Worm (Caenorhabditis elegans) whole organism, L1 larva: Measurements from ENCODE around the gene abhd-14.
A peak's percentile ranks its signal among the peaks of the same experiment; 100 is the strongest.

Experiments used
- F16B12.6 ChIP-seq: fragments of 150-350 bp; optimal IDR thresholded peaks from 2 replicates; lab custom pipeline; 2014; ENCODE audit warnings: missing biosample characterization, missing genetic modification characterization
- Y116A8C.19 ChIP-seq: sonication (generic microtip); optimal IDR thresholded peaks from 2 replicates; lab custom pipeline; 2016; ENCODE audit warnings: missing compliant biosample characterization, missing genetic modification characterization, borderline replicate concordance
- aha-1 ChIP-seq: fragments of 150-350 bp; optimal IDR thresholded peaks from 2 replicates; lab custom pipeline; 2014; ENCODE audit warnings: missing biosample characterization, missing genetic modification characterization
- alr-1 ChIP-seq: fragments of 200-800 bp; sonication (Bioruptor generic); optimal IDR thresholded peaks from 2 replicates; lab custom pipeline; 2018; ENCODE audit warnings: borderline replicate concordance, mild to moderate bottlenecking, missing genetic modification characterization, missing compliant biosample characterization
- ama-1 ChIP-seq: fragments of 150-350 bp; optimal IDR thresholded peaks from 2 replicates; lab custom pipeline; 2014
- ceh-82 ChIP-seq, 3 experiments: fragments of 150-350 bp in 1 of 3; sonication (generic microtip) in 2 of 3; optimal IDR thresholded peaks; 2 replicates each; lab custom pipeline; 2014 to 2017; ENCODE audit warnings: missing biosample characterization in 3 of 3, missing genetic modification characterization in 3 of 3
- ceh-88 ChIP-seq: fragments of 200-800 bp; sonication (Bioruptor generic); IDR thresholded peaks from 2 replicates; pipeline ENCODE4 v1.3.6; 2022; ENCODE audit warnings: missing genetic modification characterization, missing compliant biosample characterization
- ces-1 ChIP-seq: fragments of 150-350 bp; optimal IDR thresholded peaks from 2 replicates; lab custom pipeline; 2014; ENCODE audit warnings: missing biosample characterization, missing genetic modification reagents, missing genetic modification characterization
- dpl-1 ChIP-seq, 3 experiments: fragments of 150-350 bp in 2 of 3; sonication (generic microtip) in 1 of 3; optimal IDR thresholded peaks; 2 replicates each; lab custom pipeline; 2014 to 2017; ENCODE audit warnings: missing biosample characterization in 3 of 3, missing genetic modification characterization in 3 of 3, missing genetic modification reagents in 3 of 3
- dsc-1 ChIP-seq: sonication (generic microtip); optimal IDR thresholded peaks from 2 replicates; lab custom pipeline; 2016; ENCODE audit warnings: mild to moderate bottlenecking, missing genetic modification characterization, missing compliant biosample characterization
- efl-3 ChIP-seq: fragments of 200-800 bp; sonication (Bioruptor generic); optimal IDR thresholded peaks from 2 replicates; lab custom pipeline; 2018; ENCODE audit warnings: mild to moderate bottlenecking, missing genetic modification characterization, missing compliant biosample characterization
- egl-13 ChIP-seq: sonication (generic microtip); optimal IDR thresholded peaks from 2 replicates; lab custom pipeline; 2016; ENCODE audit warnings: missing genotype, missing genetic modification reagents, missing genetic modification characterization, missing compliant biosample characterization
- egl-27 ChIP-seq, 2 experiments: fragments of 150-350 bp in 1 of 2; sonication (generic microtip); optimal IDR thresholded peaks; 3 replicates each; lab custom pipeline; 2017 to 2018; ENCODE audit warnings: missing biosample characterization in 2 of 2, missing genetic modification characterization in 2 of 2, missing genetic modification reagents in 2 of 2
- elt-2 ChIP-seq: sonication (generic microtip); optimal IDR thresholded peaks from 2 replicates; lab custom pipeline; 2016; ENCODE audit warnings: missing genetic modification characterization, mild to moderate bottlenecking, inconsistent platforms, missing compliant biosample characterization, missing genetic modification reagents
- fkh-10 ChIP-seq: sonication (generic microtip); optimal IDR thresholded peaks from 2 replicates; lab custom pipeline; 2017; ENCODE audit warnings: missing biosample characterization, missing genetic modification reagents, missing genetic modification characterization
- fkh-4 ChIP-seq: sonication (generic microtip); optimal IDR thresholded peaks from 2 replicates; lab custom pipeline; 2016; ENCODE audit warnings: missing compliant biosample characterization, missing genetic modification characterization, borderline replicate concordance
- fkh-8 ChIP-seq: sonication (generic microtip); optimal IDR thresholded peaks from 2 replicates; lab custom pipeline; 2016; ENCODE audit warnings: mild to moderate bottlenecking, missing genetic modification characterization, missing compliant biosample characterization
- grh-1 ChIP-seq: fragments of 200-800 bp; sonication (Bioruptor generic); IDR thresholded peaks from 2 replicates; pipeline ENCODE4 v1.3.6; 2022; ENCODE audit warnings: missing genetic modification reagents, missing genetic modification characterization, missing compliant biosample characterization
- hlh-4 ChIP-seq: sonication (generic microtip); optimal IDR thresholded peaks from 2 replicates; lab custom pipeline; 2016; ENCODE audit warnings: mild to moderate bottlenecking, missing genetic modification characterization, missing compliant biosample characterization
- hpl-2 ChIP-seq: fragments of 150-350 bp; optimal IDR thresholded peaks from 2 replicates; lab custom pipeline; 2014; ENCODE audit warnings: missing biosample characterization, missing genetic modification reagents, missing genetic modification characterization
- irx-1 ChIP-seq: sonication (generic microtip); optimal IDR thresholded peaks from 2 replicates; lab custom pipeline; 2016; ENCODE audit warnings: missing genetic modification characterization, missing compliant biosample characterization
- lin-15B ChIP-seq: fragments of 150-350 bp; sonication (generic microtip); optimal IDR thresholded peaks from 3 replicates; lab custom pipeline; 2014; ENCODE audit warnings: missing biosample characterization, missing genetic modification characterization
- lin-35 ChIP-seq, 2 experiments: fragments of 150-350 bp; optimal IDR thresholded peaks; 2 replicates each; lab custom pipeline; 2014; ENCODE audit warnings: missing biosample characterization in 2 of 2, missing genetic modification characterization in 2 of 2, missing genetic modification reagents in 2 of 2
- lin-39 ChIP-seq: fragments of 150-350 bp; optimal IDR thresholded peaks from 2 replicates; lab custom pipeline; 2014; ENCODE audit warnings: missing biosample characterization, missing genetic modification reagents, missing genetic modification characterization
- lir-3 ChIP-seq: sonication (generic microtip); optimal IDR thresholded peaks from 2 replicates; lab custom pipeline; 2016; ENCODE audit warnings: mild to moderate bottlenecking, missing genetic modification characterization, moderate library complexity, missing compliant biosample characterization; ENCODE audit not compliant: poor library complexity
- lsy-2 ChIP-seq, 2 experiments: fragments of 150-350 bp; optimal IDR thresholded peaks; 2 replicates each; lab custom pipeline; 2014; ENCODE audit warnings: missing biosample characterization in 2 of 2, missing genetic modification characterization in 2 of 2
- mab-9 ChIP-seq: fragments of 200-800 bp; sonication (Bioruptor generic); IDR thresholded peaks from 2 replicates; pipeline ENCODE4 v1.3.6; 2022; ENCODE audit warnings: missing genetic modification reagents, missing genetic modification characterization, missing compliant biosample characterization
- mdl-1 ChIP-seq, 2 experiments: fragments of 150-350 bp; optimal IDR thresholded peaks; 2 replicates each; lab custom pipeline; 2014 to 2017; ENCODE audit warnings: missing biosample characterization in 2 of 2, missing genetic modification characterization in 2 of 2, inconsistent platforms in 1 of 2
- mef-2 ChIP-seq: fragments of 150-350 bp; optimal IDR thresholded peaks from 2 replicates; lab custom pipeline; 2014; ENCODE audit warnings: missing biosample characterization, missing genetic modification characterization
- mep-1 ChIP-seq: fragments of 150-350 bp; optimal IDR thresholded peaks from 2 replicates; lab custom pipeline; 2014; ENCODE audit warnings: missing biosample characterization, missing genetic modification characterization
- nhr-11 ChIP-seq: fragments of 150-350 bp; optimal IDR thresholded peaks from 2 replicates; lab custom pipeline; 2014; ENCODE audit warnings: missing biosample characterization, missing genetic modification characterization
- nhr-12 ChIP-seq: sonication (generic microtip); optimal IDR thresholded peaks from 2 replicates; lab custom pipeline; 2017; ENCODE audit warnings: missing biosample characterization, missing genetic modification characterization
- nhr-20 ChIP-seq: sonication (generic microtip); optimal IDR thresholded peaks from 2 replicates; lab custom pipeline; 2016; ENCODE audit warnings: mild to moderate bottlenecking, missing genetic modification characterization, missing compliant biosample characterization
- nhr-28 ChIP-seq: fragments of 150-350 bp; optimal IDR thresholded peaks from 2 replicates; lab custom pipeline; 2014; ENCODE audit warnings: missing biosample characterization, missing genetic modification characterization
- nhr-47 ChIP-seq: sonication (generic microtip); optimal IDR thresholded peaks from 2 replicates; lab custom pipeline; 2016; ENCODE audit warnings: mild to moderate bottlenecking, missing genetic modification characterization, moderate library complexity, missing compliant biosample characterization
- nhr-76 ChIP-seq: sonication (generic microtip); optimal IDR thresholded peaks from 2 replicates; lab custom pipeline; 2017; ENCODE audit warnings: missing biosample characterization, missing genetic modification characterization
- nhr-77 ChIP-seq: fragments of 150-350 bp; optimal IDR thresholded peaks from 2 replicates; lab custom pipeline; 2014; ENCODE audit warnings: missing biosample characterization, missing genetic modification characterization
- nhr-85 ChIP-seq: sonication (generic microtip); peaks from one replicate; lab custom pipeline; 2016; ENCODE audit warnings: missing genetic modification characterization, inconsistent platforms, missing compliant biosample characterization
- pag-3 ChIP-seq: sonication (generic microtip); optimal IDR thresholded peaks from 2 replicates; lab custom pipeline; 2017; ENCODE audit warnings: missing genetic modification characterization, mild to moderate bottlenecking, missing compliant biosample characterization, antibody characterized with exemption, borderline replicate concordance; ENCODE audit not compliant: insufficient read depth
- pqm-1 ChIP-seq: sonication (generic microtip); optimal IDR thresholded peaks from 3 replicates; lab custom pipeline; 2017; ENCODE audit warnings: missing biosample characterization, missing genetic modification characterization
- rnt-1 ChIP-seq: sonication (generic microtip); optimal IDR thresholded peaks from 2 replicates; lab custom pipeline; 2016; ENCODE audit warnings: mild to moderate bottlenecking, missing genetic modification characterization, moderate library complexity, missing compliant biosample characterization
- skn-1 ChIP-seq: fragments of 150-350 bp; optimal IDR thresholded peaks from 2 replicates; lab custom pipeline; 2014; ENCODE audit warnings: missing biosample characterization, missing genetic modification characterization
- snpc-4 ChIP-seq: fragments of 150-350 bp; optimal IDR thresholded peaks from 2 replicates; lab custom pipeline; 2014; ENCODE audit warnings: missing biosample characterization, missing genetic modification characterization
- tbx-2 ChIP-seq: sonication (generic microtip); optimal IDR thresholded peaks from 2 replicates; lab custom pipeline; 2016; ENCODE audit warnings: missing genetic modification characterization, missing compliant biosample characterization
- unc-30 ChIP-seq: sonication (generic microtip); optimal IDR thresholded peaks from 2 replicates; lab custom pipeline; 2017; ENCODE audit warnings: missing biosample characterization, missing genetic modification characterization
- unc-62 ChIP-seq: fragments of 150-350 bp; optimal IDR thresholded peaks from 2 replicates; lab custom pipeline; 2014; ENCODE audit warnings: missing biosample characterization, missing genetic modification reagents, missing genetic modification characterization
- unc-86 ChIP-seq: sonication (generic microtip); optimal IDR thresholded peaks from 2 replicates; lab custom pipeline; 2016; ENCODE audit warnings: missing genetic modification characterization, missing compliant biosample characterization
- unc-98 ChIP-seq: fragments of 200-800 bp; sonication (Bioruptor generic); IDR thresholded peaks from 2 replicates; pipeline ENCODE4 v1.3.6; 2022; ENCODE audit warnings: missing genetic modification characterization, missing compliant biosample characterization
- vab-15 ChIP-seq: sonication (generic microtip); optimal IDR thresholded peaks from 2 replicates; lab custom pipeline; 2017; ENCODE audit warnings: missing genotype, mild to moderate bottlenecking, missing genetic modification characterization, missing compliant biosample characterization
- xbp-1 ChIP-seq: sonication (generic microtip); optimal IDR thresholded peaks from 2 replicates; lab custom pipeline; 2016; ENCODE audit warnings: missing genetic modification characterization, missing compliant biosample characterization
- zag-1 ChIP-seq: fragments of 150-350 bp; optimal IDR thresholded peaks from 2 replicates; lab custom pipeline; 2014; ENCODE audit warnings: missing biosample characterization, missing genetic modification characterization
- zip-4 ChIP-seq: fragments of 200-800 bp; sonication (Bioruptor generic); optimal IDR thresholded peaks from 2 replicates; lab custom pipeline; 2018; ENCODE audit warnings: mild to moderate bottlenecking, missing genetic modification characterization, moderate library complexity, missing compliant biosample characterization

Gene abhd-14

DNA sequence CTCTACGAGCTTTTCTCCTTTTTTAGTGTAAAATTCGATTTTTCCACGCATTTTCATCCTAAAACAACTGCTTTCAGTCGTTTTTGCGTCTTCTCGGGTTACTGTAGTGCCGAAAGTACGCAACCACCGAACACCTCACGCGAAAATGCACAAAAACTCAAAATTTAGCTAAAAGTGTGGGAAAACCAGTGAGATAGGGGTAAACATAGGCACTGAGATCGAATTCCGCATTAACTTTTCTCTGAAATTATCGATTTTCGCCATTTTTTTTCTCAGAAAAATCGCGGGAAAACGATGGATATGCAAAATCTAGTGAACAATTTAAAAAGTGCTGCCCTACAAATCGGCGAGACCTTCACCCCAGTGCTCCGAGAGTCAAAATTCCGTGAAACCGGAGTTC lies 19.6 kb downstream of the abhd-14 start, which contains the start of gene atg-3:
atg-3 (plus strand) TSS at position 301 of the 400 bp plus-strand sequence.
- TF ChIP-seq nhr-77 (tag; lab: Kevin White, UChicago) (no peak), F16B12.6 (no peak), pag-3 (tag; lab: Kevin White, UChicago) (no peak), nhr-11 (tag; lab: Kevin White, UChicago) (no peak), fkh-8 (tag; lab: Kevin White, UChicago) (no peak)

DNA sequence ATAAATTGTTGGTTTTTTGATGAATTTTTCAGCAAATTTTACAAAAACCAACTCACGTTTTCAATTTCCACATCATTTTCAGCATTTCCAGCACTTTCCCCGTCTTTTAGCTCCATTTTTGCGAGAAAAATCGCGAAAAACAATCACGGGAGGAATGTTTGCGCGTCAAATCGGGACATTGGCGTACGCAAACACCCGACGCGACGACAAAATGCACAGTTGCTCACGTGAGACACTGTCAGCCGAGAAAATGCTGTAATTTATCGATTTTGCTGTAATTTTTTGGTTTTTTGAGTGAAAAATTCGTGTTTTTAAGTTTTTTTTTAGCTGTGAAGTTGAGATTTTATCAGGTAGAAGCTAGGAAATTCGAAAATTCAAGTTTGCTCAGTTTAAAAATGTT lies 20.3 kb downstream of the abhd-14 start, which contains the start of gene Y55F3AM.9:
Y55F3AM.9 (minus strand) TSS at position 189 of the 400 bp plus-strand sequence.
- TF ChIP-seq lin-35 (GFP tag; optimal IDR thresholded peaks at IDR 0.05; lab: Kevin White, UChicago) (peak; percentile 64 to 79), unc-62 (GFP tag; lab: Kevin White, UChicago) (no peak), nhr-85 (tag; lab: Kevin White, UChicago) (no peak), Y116A8C.19 (tag; lab: Kevin White, UChicago) (no peak), nhr-28 (no peak), hpl-2 (GFP tag; lab: Kevin White, UChicago) (no peak), efl-3 (no peak), lin-15B (tag; lab: Kevin White, UChicago) (peak; percentile 40), lir-3 (tag; lab: Kevin White, UChicago) (no peak), dpl-1 (GFP tag; optimal IDR thresholded peaks at IDR 0.05; lab: Kevin White, UChicago) (peak; percentile 34 to 69 (median 64)), tbx-2 (peak; percentile 31), nhr-20 (tag; lab: Kevin White, UChicago) (peak; percentile 8), nhr-47 (tag; lab: Kevin White, UChicago) (peak; percentile 58), fkh-10 (no peak), zip-4 (GFP tag; lab: Kevin White, UChicago) (no peak), alr-1 (tag; lab: Kevin White, UChicago) (no peak), snpc-4 (tag; lab: Kevin White, UChicago) (peak; percentile 18), rnt-1 (no peak), dsc-1 (tag; lab: Kevin White, UChicago) (peak; percentile 30), xbp-1 (tag; lab: Kevin White, UChicago) (peak; percentile 37), ces-1 (GFP tag; lab: Kevin White, UChicago) (no peak), grh-1 (GFP tag; lab: Robert Waterston, UW) (no peak), nhr-76 (tag; lab: Kevin White, UChicago) (no peak), egl-13 (tag; lab: Kevin White, UChicago) (no peak), egl-27 (tag; optimal IDR thresholded peaks at IDR 0.05; lab: Kevin White, UChicago) (no peak), vab-15 (tag; lab: Kevin White, UChicago) (no peak), pqm-1 (tag; lab: Kevin White, UChicago) (no peak), ceh-88 (GFP tag; lab: Robert Waterston, UW) (no peak), aha-1 (no peak), unc-30 (tag; lab: Kevin White, UChicago) (no peak), skn-1 (tag; lab: Kevin White, UChicago) (peak; percentile 37), nhr-11 (tag; lab: Kevin White, UChicago) (no peak), lsy-2 (tag; optimal IDR thresholded peaks at IDR 0.05; lab: Kevin White, UChicago) (peak; percentile 59 to 63), nhr-12 (tag; lab: Kevin White, UChicago) (no peak), unc-98 (GFP tag; lab: Robert Waterston, UW) (no peak), mdl-1 (tag; optimal IDR thresholded peaks at IDR 0.05; lab: Kevin White, UChicago) (peak in 1 of 2 experiments; percentile 65), mef-2 (tag; lab: Kevin White, UChicago) (no peak), unc-86 (tag; lab: Kevin White, UChicago) (peak; percentile 7), hlh-4 (no peak), mep-1 (tag; lab: Kevin White, UChicago) (peak; percentile 62), fkh-4 (tag; lab: Kevin White, UChicago) (no peak), zag-1 (tag; lab: Kevin White, UChicago) (no peak), irx-1 (tag; lab: Kevin White, UChicago) (no peak), lin-39 (tag; lab: Kevin White, UChicago) (no peak), elt-2 (tag; lab: Kevin White, UChicago) (no peak), ceh-82 (tag; optimal IDR thresholded peaks at IDR 0.05; lab: Kevin White, UChicago) (peak; percentile 16 to 38 (median 29)), ama-1 (lab: Kevin White, UChicago) (no peak), mab-9 (GFP tag; lab: Robert Waterston, UW) (no peak)
